Fruit fly (Drosophila melanogaster) whole organism, embryonic: ENCODE data around the gene CG17855.

ENCODE experiments used
- Adf1 ChIP-seq: fragments of 200-800 bp; sonication (Bioruptor generic); IDR thresholded peaks from 2 replicates; pipeline ENCODE4 v1.3.6; 2022; ENCODE audit warnings: missing biosample characterization, missing genetic modification characterization
- BEAF-32 ChIP-seq: fragments of 200-800 bp; sonication (Bioruptor generic); optimal IDR thresholded peaks from 3 replicates; lab custom pipeline; 2017; ENCODE audit warnings: missing biosample characterization, missing genetic modification characterization, mild to moderate bottlenecking, moderate library complexity, missing genetic modification reagents
- CG10366 ChIP-seq: fragments of 200-800 bp; sonication (Bioruptor generic); IDR thresholded peaks from 2 replicates; pipeline ENCODE4 v1.3.6; 2022; ENCODE audit warnings: missing biosample characterization, missing genetic modification characterization
- CG12071 ChIP-seq: fragments of 200-800 bp; sonication (Bioruptor generic); optimal IDR thresholded peaks from 3 replicates; lab custom pipeline; 2018; ENCODE audit warnings: missing biosample characterization, mild to moderate bottlenecking, missing genetic modification characterization
- CG13424 ChIP-seq: fragments of 200-800 bp; sonication (Bioruptor generic); optimal IDR thresholded peaks from 2 replicates; lab custom pipeline; 2019; ENCODE audit warnings: missing biosample characterization, mild to moderate bottlenecking, missing genetic modification characterization, moderate library complexity
- CG15269 ChIP-seq: fragments of 200-800 bp; sonication (Bioruptor generic); optimal IDR thresholded peaks from 2 replicates; lab custom pipeline; 2018; ENCODE audit warnings: missing biosample characterization, mild to moderate bottlenecking, missing genetic modification characterization, moderate library complexity
- CG17385 ChIP-seq: fragments of 200-800 bp; sonication (Bioruptor generic); optimal IDR thresholded peaks from 3 replicates; lab custom pipeline; 2018; ENCODE audit warnings: missing biosample characterization, mild to moderate bottlenecking, missing genetic modification characterization
- CG18011 ChIP-seq: fragments of 200-800 bp; sonication (Bioruptor generic); optimal IDR thresholded peaks from 2 replicates; lab custom pipeline; 2017; ENCODE audit warnings: missing biosample characterization, missing genetic modification characterization, mild to moderate bottlenecking, moderate library complexity, missing genotype
- CG18619 ChIP-seq: fragments of 200-800 bp; sonication (Bioruptor generic); optimal IDR thresholded peaks from 3 replicates; lab custom pipeline; 2017; ENCODE audit warnings: missing biosample characterization, mild to moderate bottlenecking, missing genetic modification characterization
- CG34422 ChIP-seq: fragments of 200-800 bp; sonication (Bioruptor generic); IDR thresholded peaks from 3 replicates; pipeline ENCODE4 v1.3.6; 2022; ENCODE audit warnings: missing biosample characterization, missing genetic modification characterization
- CG4328 ChIP-seq: fragments of 200-800 bp; sonication (Bioruptor generic); optimal IDR thresholded peaks from 3 replicates; lab custom pipeline; 2017; ENCODE audit warnings: missing biosample characterization, missing genetic modification reagents, missing genetic modification characterization
- CG4707 ChIP-seq: fragments of 200-800 bp; sonication (Bioruptor generic); optimal IDR thresholded peaks from 2 replicates; lab custom pipeline; 2018; ENCODE audit warnings: missing biosample characterization, mild to moderate bottlenecking, missing genetic modification characterization, moderate library complexity
- CG4854 ChIP-seq: fragments of 200-800 bp; sonication (Bioruptor generic); optimal IDR thresholded peaks from 2 replicates; lab custom pipeline; 2016; ENCODE audit warnings: missing biosample characterization, missing genetic modification characterization, inconsistent platforms
- CG5180 ChIP-seq: fragments of 200-800 bp; sonication (Bioruptor generic); optimal IDR thresholded peaks from 3 replicates; lab custom pipeline; 2017; ENCODE audit warnings: missing biosample characterization, missing genetic modification characterization, mild to moderate bottlenecking, moderate library complexity, missing genetic modification reagents
- CG6175 ChIP-seq: fragments of 200-800 bp; sonication (Bioruptor generic); IDR thresholded peaks from 3 replicates; pipeline ENCODE4 v1.3.6; 2022; ENCODE audit warnings: missing biosample characterization, missing genetic modification characterization
- CG6272 ChIP-seq: fragments of 200-800 bp; sonication (Bioruptor generic); IDR thresholded peaks from 2 replicates; pipeline ENCODE4 v1.3.6; 2022; ENCODE audit warnings: missing biosample characterization, missing genetic modification characterization
- CG7357 ChIP-seq: fragments of 200-800 bp; sonication (Bioruptor generic); IDR thresholded peaks from 3 replicates; pipeline ENCODE4 v1.3.6; 2022; ENCODE audit warnings: missing biosample characterization, missing genetic modification characterization
- CkIIα-i1 ChIP-seq: fragments of 200-800 bp; sonication (Bioruptor generic); IDR thresholded peaks from 2 replicates; pipeline ENCODE4 v1.3.6; 2022; ENCODE audit warnings: missing biosample characterization, missing genetic modification characterization
- Dad ChIP-seq: fragments of 200-800 bp; sonication (Bioruptor generic); optimal IDR thresholded peaks from 3 replicates; lab custom pipeline; 2016; ENCODE audit warnings: missing biosample characterization, missing genetic modification characterization
- Dek ChIP-seq: fragments of 200-800 bp; sonication (Bioruptor generic); optimal IDR thresholded peaks from 3 replicates; lab custom pipeline; 2019; ENCODE audit warnings: missing biosample characterization, mild to moderate bottlenecking, missing genetic modification characterization, moderate library complexity
- Drgx ChIP-seq: fragments of 200-800 bp; sonication (Bioruptor generic); IDR thresholded peaks from 2 replicates; pipeline ENCODE4 v1.3.6; 2022; ENCODE audit warnings: missing biosample characterization, missing genetic modification characterization
- Elba2 ChIP-seq: fragments of 200-800 bp; sonication (Bioruptor generic); optimal IDR thresholded peaks from 3 replicates; lab custom pipeline; 2016; ENCODE audit warnings: missing biosample characterization, missing genetic modification characterization
- GATAe ChIP-seq: fragments of 200-800 bp; sonication (Bioruptor generic); conservative IDR thresholded peaks from 2 replicates; pipeline ENCODE4 v1.3.6; 2022; ENCODE audit warnings: missing biosample characterization, missing genetic modification characterization
- Gug ChIP-seq: fragments of 200-800 bp; sonication (Bioruptor generic); IDR thresholded peaks from 4 replicates; pipeline ENCODE4 v1.3.6; 2022; ENCODE audit warnings: missing biosample characterization, missing genetic modification characterization
- MESR4 ChIP-seq: fragments of 200-800 bp; sonication (Bioruptor generic); optimal IDR thresholded peaks from 2 replicates; lab custom pipeline; 2018; ENCODE audit warnings: missing biosample characterization, mild to moderate bottlenecking, missing genetic modification characterization, moderate library complexity
- MTF-1 ChIP-seq: fragments of 200-800 bp; sonication (Bioruptor generic); optimal IDR thresholded peaks from 2 replicates; lab custom pipeline; 2018; ENCODE audit warnings: missing biosample characterization, mild to moderate bottlenecking, missing genetic modification characterization, borderline replicate concordance
- Nf-YA ChIP-seq: fragments of 200-800 bp; sonication (Bioruptor generic); IDR thresholded peaks from 2 replicates; pipeline ENCODE4 v1.3.6; 2022; ENCODE audit warnings: missing biosample characterization, missing genetic modification characterization
- Oaz ChIP-seq: fragments of 200-800 bp; sonication (Bioruptor generic); IDR thresholded peaks from 2 replicates; pipeline ENCODE4 v1.3.6; 2022; ENCODE audit warnings: missing biosample characterization, missing genetic modification characterization
- Sin3A ChIP-seq: fragments of >200 bp; optimal IDR thresholded peaks from 2 replicates; lab custom pipeline; 2018
- aop ChIP-seq: fragments of 200-800 bp; sonication (Bioruptor generic); IDR thresholded peaks from 2 replicates; pipeline ENCODE4 v1.3.6; 2022; ENCODE audit warnings: missing biosample characterization, missing genetic modification characterization
- bowl ChIP-seq: fragments of 200-800 bp; sonication (Bioruptor generic); IDR thresholded peaks from 2 replicates; pipeline ENCODE4 v1.3.6; 2022; ENCODE audit warnings: missing biosample characterization, missing genetic modification characterization
- chif ChIP-seq, 2 experiments: fragments of 200-800 bp; sonication (Bioruptor generic); optimal IDR thresholded peaks; 3 replicates each; lab custom pipeline; 2016; ENCODE audit warnings: missing biosample characterization in 2 of 2, missing genetic modification characterization in 2 of 2
- disco-r ChIP-seq: fragments of 200-800 bp; sonication (Bioruptor generic); optimal IDR thresholded peaks from 2 replicates; lab custom pipeline; 2016; ENCODE audit warnings: missing biosample characterization, missing genetic modification characterization
- dysf ChIP-seq: fragments of 200-800 bp; sonication (Bioruptor generic); IDR thresholded peaks from 3 replicates; pipeline ENCODE4 v1.3.6; 2022; ENCODE audit warnings: missing biosample characterization, missing genetic modification characterization
- hbn ChIP-seq: fragments of 200-800 bp; sonication (Bioruptor generic); IDR thresholded peaks from 2 replicates; pipeline ENCODE4 v1.3.6; 2022; ENCODE audit warnings: missing biosample characterization, missing genetic modification characterization; ENCODE audit not compliant: partially characterized antibody
- hkb ChIP-seq, 2 experiments: fragments of 200-800 bp in 1 of 2; fragments of >200 bp in 1 of 2; sonication (Bioruptor generic) in 1 of 2; IDR thresholded peaks in 1 of 2; optimal IDR thresholded peaks in 1 of 2; 2 replicates each; pipeline versions ENCODE4 v1.3.6 to Lab custom; 2017 to 2022; ENCODE audit warnings: missing biosample characterization in 1 of 2, missing genetic modification characterization in 1 of 2
- jing ChIP-seq: fragments of 200-800 bp; sonication (Bioruptor generic); optimal IDR thresholded peaks from 2 replicates; lab custom pipeline; 2018; ENCODE audit warnings: missing biosample characterization, mild to moderate bottlenecking, missing genetic modification characterization
- kay ChIP-seq: fragments of 200-800 bp; sonication (Bioruptor generic); optimal IDR thresholded peaks from 2 replicates; lab custom pipeline; 2016; ENCODE audit warnings: missing biosample characterization, missing genetic modification characterization
- klu ChIP-seq: fragments of 200-800 bp; sonication (Bioruptor generic); IDR thresholded peaks from 2 replicates; pipeline ENCODE4 v1.3.6; 2022; ENCODE audit warnings: missing biosample characterization, missing genetic modification characterization
- nerfin-2 ChIP-seq: fragments of 200-800 bp; sonication (Bioruptor generic); IDR thresholded peaks from 2 replicates; pipeline ENCODE4 v1.3.6; 2022; ENCODE audit warnings: missing biosample characterization, missing genetic modification characterization; ENCODE audit not compliant: partially characterized antibody
- oc ChIP-seq: fragments of 200-800 bp; sonication (Bioruptor generic); optimal IDR thresholded peaks from 2 replicates; lab custom pipeline; 2018; ENCODE audit warnings: missing biosample characterization, mild to moderate bottlenecking, missing genetic modification characterization, moderate library complexity
- pb ChIP-seq: fragments of 200-800 bp; sonication (Bioruptor generic); optimal IDR thresholded peaks from 3 replicates; lab custom pipeline; 2016; ENCODE audit warnings: missing biosample characterization, missing genetic modification characterization
- pnt ChIP-seq: fragments of 200-800 bp; sonication (Bioruptor generic); optimal IDR thresholded peaks from 3 replicates; lab custom pipeline; 2016; ENCODE audit warnings: missing biosample characterization, missing genetic modification characterization
- salm ChIP-seq: fragments of 200-800 bp; sonication (Bioruptor generic); optimal IDR thresholded peaks from 2 replicates; lab custom pipeline; 2018; ENCODE audit warnings: missing biosample characterization, mild to moderate bottlenecking, missing genetic modification characterization
- sc ChIP-seq, 3 experiments: fragments of >200 bp in 2 of 3; fragments of 200-800 bp in 1 of 3; sonication (Bioruptor generic) in 1 of 3; optimal IDR thresholded peaks; 2 replicates in 2 of 3; 3 replicates in 1 of 3; lab custom pipeline; 2017; ENCODE audit warnings: mild to moderate bottlenecking in 1 of 3, missing biosample characterization in 1 of 3, missing genetic modification characterization in 1 of 3, missing genetic modification reagents in 1 of 3
- sqz ChIP-seq: fragments of 200-800 bp; sonication (Bioruptor generic); optimal IDR thresholded peaks from 3 replicates; lab custom pipeline; 2018; ENCODE audit warnings: missing biosample characterization, mild to moderate bottlenecking, missing genetic modification characterization
- stc ChIP-seq: fragments of 200-800 bp; sonication (Bioruptor generic); IDR thresholded peaks from 2 replicates; pipeline ENCODE4 v1.3.6; 2022; ENCODE audit warnings: missing biosample characterization, missing genetic modification characterization
- wor ChIP-seq: fragments of 200-800 bp; sonication (Bioruptor generic); IDR thresholded peaks from 2 replicates; pipeline ENCODE4 v1.3.6; 2022; ENCODE audit warnings: missing biosample characterization, missing genetic modification characterization
- yki ChIP-seq: fragments of >200 bp; optimal IDR thresholded peaks from 3 replicates; lab custom pipeline; 2018
- z ChIP-seq: fragments of 200-800 bp; sonication (Bioruptor generic); IDR thresholded peaks from 3 replicates; pipeline ENCODE4 v1.3.6; 2022; ENCODE audit warnings: missing biosample characterization, missing genetic modification characterization

Gene CG17855

DNA sequence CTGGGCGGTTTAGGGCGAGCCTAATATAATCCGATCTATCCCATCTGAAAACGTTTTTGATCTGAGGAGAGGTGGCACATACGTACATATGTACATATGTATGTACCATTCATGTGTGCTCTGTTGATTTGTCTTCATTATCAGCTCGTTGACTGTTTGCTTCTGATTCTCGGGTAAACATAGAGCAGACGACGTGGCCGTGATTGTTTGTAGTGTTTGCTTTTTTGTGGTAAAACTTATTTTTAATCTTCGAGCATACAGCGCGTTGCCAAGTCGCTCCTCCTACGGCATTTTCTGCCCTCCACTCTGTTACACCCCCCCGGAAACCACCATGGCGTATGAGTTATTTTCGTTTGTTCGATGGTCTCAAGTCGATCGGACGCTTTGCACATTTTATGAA, 14.6 kb upstream of the CG17855 start (continued):
- TF ChIP-seq Elba2 (no peak), CG6175 (peak; percentile 60; the same call in 1 of the 3 replicates), Oaz (GFP tag; lab: Robert Waterston, UW) (peak; percentile 43; the same call in 1 of the 2 replicates), chif (GFP tag; optimal IDR thresholded peaks at IDR 0.05; lab: Kevin White, UChicago) (peak; percentile 78 to 83), hkb (optimal IDR thresholded peaks at IDR 0.05; lab: Kevin White, UChicago) (no peak), hkb (GFP tag; IDR thresholded peaks at IDR 0.05; lab: Robert Waterston, UW) (peak; percentile 90), MTF-1 (GFP tag; lab: Kevin White, UChicago) (peak; percentile 96), bowl (peak; percentile 67), wor (GFP tag; lab: Robert Waterston, UW) (no peak), Dad (GFP tag; lab: Kevin White, UChicago) (peak; percentile 81), kay (GFP tag; lab: Kevin White, UChicago) (peak; percentile 80), klu (no peak), aop (GFP tag; lab: Robert Waterston, UW) (0 out of 2 replicates have a peak, but pooled peaks have one; percentile 9), Drgx (GFP tag; lab: Robert Waterston, UW) (peak; percentile 35; the same call in 1 of the 2 replicates), CG4707 (peak; percentile 89), stc (peak; percentile 74; the same call in 1 of the 2 replicates), pb (GFP tag; lab: Kevin White, UChicago) (peak; percentile 62), CG6272 (no peak), pnt (GFP tag; lab: Kevin White, UChicago) (peak; percentile 68), CG15269 (peak; percentile 79), sqz (GFP tag; lab: Kevin White, UChicago) (peak; percentile 83), CG34422 (GFP tag; lab: Robert Waterston, UW) (peak; percentile 49; the same call in 1 of the 3 replicates), CG17385 (GFP tag; lab: Kevin White, UChicago) (peak; percentile 83), Dek (tag; lab: Kevin White, UChicago) (peak; percentile 64), nerfin-2 (GFP tag; lab: Robert Waterston, UW) (no peak), yki (lab: Kevin White, UChicago) (no peak), CG18011 (GFP tag; lab: Kevin White, UChicago) (peak; percentile 73), disco-r (GFP tag; lab: Kevin White, UChicago) (peak; percentile 82), Nf-YA (GFP tag; lab: Robert Waterston, UW) (peak; percentile 73), hbn (GFP tag; lab: Robert Waterston, UW) (no peak), CG12071 (GFP tag; lab: Kevin White, UChicago) (peak; percentile 96), oc (tag; lab: Kevin White, UChicago) (peak; percentile 90), salm (peak; percentile 82), z (GFP tag; lab: Robert Waterston, UW) (peak; percentile 80), CG7357 (peak; percentile 56; the same call in 1 of the 3 replicates), MESR4 (GFP tag; lab: Kevin White, UChicago) (peak; percentile 47), Sin3A (no peak), Gug (GFP tag; lab: Robert Waterston, UW) (no peak), sc (optimal IDR thresholded peaks at IDR 0.05; lab: Kevin White, UChicago) (no peak), sc (GFP tag; optimal IDR thresholded peaks at IDR 0.05; lab: Kevin White, UChicago) (peak; percentile 90), GATAe (GFP tag; lab: Robert Waterston, UW) (no peak), CG4854 (GFP tag; lab: Kevin White, UChicago) (peak; percentile 90), CG5180 (peak; percentile 83), CG10366 (peak; percentile 70), BEAF-32 (GFP tag; lab: Kevin White, UChicago) (peak; percentile 1), CG4328 (peak; percentile 94), jing (GFP tag; lab: Kevin White, UChicago) (peak; percentile 50), CG13424 (tag; lab: Kevin White, UChicago) (peak; percentile 83), dysf (GFP tag; lab: Robert Waterston, UW) (peak; percentile 73; the same call in 2 of the 3 replicates), CkIIα-i1 (GFP tag; lab: Robert Waterston, UW) (no peak; the same call in 1 of the 2 replicates), CG18619 (peak; percentile 89), Adf1 (GFP tag; lab: Robert Waterston, UW) (peak; percentile 50)
